Fruit fly (Drosophila melanogaster) whole organism, embryonic: ENCODE measurements around the gene DZIP1.

Source experiments
- ATbp ChIP-seq: fragments of 200-800 bp; sonication (Bioruptor generic); optimal IDR thresholded peaks from 2 replicates; lab custom pipeline; 2017; ENCODE audit warnings: missing biosample characterization, mild to moderate bottlenecking, missing genetic modification characterization, missing genetic modification reagents
- Asciz ChIP-seq: fragments of 200-800 bp; sonication (Bioruptor generic); optimal IDR thresholded peaks from 2 replicates; lab custom pipeline; 2017; ENCODE audit warnings: missing biosample characterization, mild to moderate bottlenecking, missing genetic modification characterization, missing genetic modification reagents
- BtbVII ChIP-seq: fragments of 200-800 bp; sonication (Bioruptor generic); optimal IDR thresholded peaks from 3 replicates; lab custom pipeline; 2017; ENCODE audit warnings: missing biosample characterization, mild to moderate bottlenecking, missing genetic modification characterization
- CG1024 ChIP-seq: fragments of 200-800 bp; sonication (Bioruptor generic); IDR thresholded peaks from 2 replicates; pipeline ENCODE4 v1.3.6; 2022; ENCODE audit warnings: missing biosample characterization, missing genetic modification characterization
- CG10274 ChIP-seq: fragments of 200-800 bp; sonication (Bioruptor generic); optimal IDR thresholded peaks from 3 replicates; lab custom pipeline; 2017; ENCODE audit warnings: missing biosample characterization, mild to moderate bottlenecking, missing genetic modification characterization
- CG12104 ChIP-seq: fragments of 200-800 bp; sonication (Bioruptor generic); optimal IDR thresholded peaks from 3 replicates; lab custom pipeline; 2016; ENCODE audit warnings: missing biosample characterization, missing genetic modification characterization
- CG12391 ChIP-seq: fragments of 200-800 bp; sonication (Bioruptor generic); optimal IDR thresholded peaks from 3 replicates; lab custom pipeline; 2018; ENCODE audit warnings: missing biosample characterization, mild to moderate bottlenecking, missing genetic modification characterization, moderate library complexity
- CG14441 ChIP-seq: fragments of 200-800 bp; sonication (Bioruptor generic); IDR thresholded peaks from 2 replicates; pipeline ENCODE4 v1.3.6; 2022; ENCODE audit warnings: missing biosample characterization, missing genetic modification characterization
- CG15269 ChIP-seq: fragments of 200-800 bp; sonication (Bioruptor generic); optimal IDR thresholded peaks from 2 replicates; lab custom pipeline; 2018; ENCODE audit warnings: missing biosample characterization, mild to moderate bottlenecking, missing genetic modification characterization, moderate library complexity
- CG16779 ChIP-seq: fragments of 200-800 bp; sonication (Bioruptor generic); IDR thresholded peaks from 2 replicates; pipeline ENCODE4 v1.3.6; 2022; ENCODE audit warnings: missing biosample characterization, missing genetic modification characterization
- CG17186 ChIP-seq: fragments of 200-800 bp; sonication (Bioruptor generic); optimal IDR thresholded peaks from 3 replicates; lab custom pipeline; 2017; ENCODE audit warnings: missing biosample characterization, missing genetic modification reagents, missing genetic modification characterization
- CG18476 ChIP-seq: fragments of 200-800 bp; sonication (Bioruptor generic); optimal IDR thresholded peaks from 2 replicates; lab custom pipeline; 2016; ENCODE audit warnings: missing biosample characterization, mild to moderate bottlenecking, missing genetic modification characterization
- CG2129 ChIP-seq: fragments of 200-800 bp; sonication (Bioruptor generic); IDR thresholded peaks from 2 replicates; pipeline ENCODE4 v1.3.6; 2022; ENCODE audit warnings: missing biosample characterization, missing genetic modification characterization; ENCODE audit not compliant: partially characterized antibody
- CG30431 ChIP-seq: fragments of 200-800 bp; sonication (Bioruptor generic); optimal IDR thresholded peaks from 2 replicates; lab custom pipeline; 2017; ENCODE audit warnings: missing biosample characterization, missing genetic modification characterization
- CG31224 ChIP-seq: fragments of 200-800 bp; sonication (Bioruptor generic); IDR thresholded peaks from 2 replicates; pipeline ENCODE4 v1.3.6; 2022; ENCODE audit warnings: missing biosample characterization, missing genetic modification characterization
- CG33557 ChIP-seq: fragments of 200-800 bp; sonication (Bioruptor generic); optimal IDR thresholded peaks from 2 replicates; lab custom pipeline; 2019; ENCODE audit warnings: missing biosample characterization, mild to moderate bottlenecking, missing genetic modification characterization, moderate library complexity
- CG3847 ChIP-seq: fragments of 200-800 bp; sonication (Bioruptor generic); IDR thresholded peaks from 2 replicates; pipeline ENCODE4 v1.3.6; 2022; ENCODE audit warnings: missing biosample characterization, missing genetic modification characterization
- CG4282 ChIP-seq: fragments of 200-800 bp; sonication (Bioruptor generic); optimal IDR thresholded peaks from 2 replicates; lab custom pipeline; 2016; ENCODE audit warnings: missing biosample characterization, missing genetic modification characterization
- CG43689 ChIP-seq: fragments of 200-800 bp; sonication (Bioruptor generic); IDR thresholded peaks from 2 replicates; pipeline ENCODE4 v1.3.6; 2022; ENCODE audit warnings: missing biosample characterization, missing genetic modification characterization
- CG6254 ChIP-seq: fragments of 200-800 bp; sonication (Bioruptor generic); optimal IDR thresholded peaks from 3 replicates; lab custom pipeline; 2017; ENCODE audit warnings: mild to moderate bottlenecking, missing biosample characterization, missing genetic modification reagents, missing genetic modification characterization
- CG6791 ChIP-seq: fragments of 200-800 bp; sonication (Bioruptor generic); IDR thresholded peaks from 3 replicates; pipeline ENCODE4 v1.3.6; 2022; ENCODE audit warnings: missing biosample characterization, missing genetic modification characterization; ENCODE audit not compliant: partially characterized antibody
- CG7357 ChIP-seq: fragments of 200-800 bp; sonication (Bioruptor generic); IDR thresholded peaks from 3 replicates; pipeline ENCODE4 v1.3.6; 2022; ENCODE audit warnings: missing biosample characterization, missing genetic modification characterization
- CG7786 ChIP-seq: fragments of 200-800 bp; sonication (Bioruptor generic); optimal IDR thresholded peaks from 2 replicates; lab custom pipeline; 2016; ENCODE audit warnings: missing biosample characterization, missing genetic modification characterization
- CG9437 ChIP-seq: fragments of 200-800 bp; sonication (Bioruptor generic); optimal IDR thresholded peaks from 2 replicates; lab custom pipeline; 2018; ENCODE audit warnings: missing biosample characterization, mild to moderate bottlenecking, missing genetic modification characterization
- CG9876 ChIP-seq: fragments of 200-800 bp; sonication (Bioruptor generic); optimal IDR thresholded peaks from 2 replicates; lab custom pipeline; 2016; ENCODE audit warnings: missing biosample characterization, missing genetic modification characterization
- CkIIα-i1 ChIP-seq: fragments of 200-800 bp; sonication (Bioruptor generic); IDR thresholded peaks from 2 replicates; pipeline ENCODE4 v1.3.6; 2022; ENCODE audit warnings: missing biosample characterization, missing genetic modification characterization
- D19B ChIP-seq: fragments of 200-800 bp; sonication (Bioruptor generic); optimal IDR thresholded peaks from 2 replicates; lab custom pipeline; 2017; ENCODE audit warnings: missing biosample characterization, mild to moderate bottlenecking, missing genetic modification characterization
- E2f1 ChIP-seq: fragments of 200-800 bp; sonication (Bioruptor generic); IDR thresholded peaks from 2 replicates; pipeline ENCODE4 v1.3.6; 2022; ENCODE audit warnings: missing biosample characterization, missing genetic modification characterization
- Ets97D ChIP-seq: fragments of 200-800 bp; sonication (Bioruptor generic); optimal IDR thresholded peaks from 3 replicates; lab custom pipeline; 2016; ENCODE audit warnings: missing biosample characterization, missing genetic modification characterization
- HLH3B ChIP-seq: fragments of 200-800 bp; sonication (Bioruptor generic); IDR thresholded peaks from 2 replicates; pipeline ENCODE4 v1.3.6; 2022; ENCODE audit warnings: missing biosample characterization, missing genetic modification characterization
- Hmr ChIP-seq: fragments of 200-800 bp; sonication (Bioruptor generic); optimal IDR thresholded peaks from 3 replicates; lab custom pipeline; 2017; ENCODE audit warnings: mild to moderate bottlenecking, missing biosample characterization, missing genetic modification reagents, missing genetic modification characterization
- Hr51 ChIP-seq, 2 experiments: fragments of 200-800 bp; sonication (Bioruptor generic); optimal IDR thresholded peaks; 2 replicates in 1 of 2; 3 replicates in 1 of 2; lab custom pipeline; 2016 to 2018; ENCODE audit warnings: missing biosample characterization in 2 of 2, missing genetic modification characterization in 2 of 2, mild to moderate bottlenecking in 1 of 2, moderate library complexity in 1 of 2
- Jarid2 ChIP-seq: fragments of 200-800 bp; sonication (Bioruptor generic); optimal IDR thresholded peaks from 3 replicates; lab custom pipeline; 2017; ENCODE audit warnings: mild to moderate bottlenecking, missing biosample characterization, missing genetic modification reagents, missing genetic modification characterization
- Neu2 ChIP-seq: fragments of 200-800 bp; sonication (Bioruptor generic); optimal IDR thresholded peaks from 3 replicates; lab custom pipeline; 2016; ENCODE audit warnings: missing biosample characterization, missing genetic modification characterization, borderline replicate concordance
- Poxn ChIP-seq: fragments of 200-800 bp; sonication (Bioruptor generic); IDR thresholded peaks from 2 replicates; pipeline ENCODE4 v1.3.6; 2022; ENCODE audit warnings: missing biosample characterization, missing genetic modification characterization
- Ptx1 ChIP-seq: fragments of 200-800 bp; sonication (Bioruptor generic); IDR thresholded peaks from 2 replicates; pipeline ENCODE4 v1.3.6; 2022; ENCODE audit warnings: missing biosample characterization, missing genetic modification characterization
- ap ChIP-seq: fragments of 200-800 bp; sonication (Bioruptor generic); IDR thresholded peaks from 2 replicates; pipeline ENCODE4 v1.3.6; 2022; ENCODE audit warnings: missing biosample characterization, missing genetic modification characterization
- bcd ChIP-seq: fragments of 200-800 bp; sonication (Bioruptor generic); optimal IDR thresholded peaks from 2 replicates; lab custom pipeline; 2017; ENCODE audit warnings: missing biosample characterization, mild to moderate bottlenecking, missing genetic modification characterization
- exex ChIP-seq: fragments of 200-800 bp; sonication (Bioruptor generic); optimal IDR thresholded peaks from 4 replicates; lab custom pipeline; 2018; ENCODE audit warnings: missing biosample characterization, mild to moderate bottlenecking, missing genetic modification characterization, moderate library complexity
- lmd ChIP-seq: fragments of 200-800 bp; sonication (Bioruptor generic); IDR thresholded peaks from 2 replicates; pipeline ENCODE4 v1.3.6; 2022; ENCODE audit warnings: missing biosample characterization, missing genetic modification characterization
- luna ChIP-seq: fragments of 200-800 bp; sonication (Bioruptor generic); optimal IDR thresholded peaks from 2 replicates; lab custom pipeline; 2016; ENCODE audit warnings: missing biosample characterization, missing genetic modification characterization
- mam ChIP-seq: fragments of 200-800 bp; sonication (Bioruptor generic); optimal IDR thresholded peaks from 3 replicates; lab custom pipeline; 2016; ENCODE audit warnings: missing biosample characterization, missing genetic modification characterization
- pho ChIP-seq: fragments of 200-800 bp; sonication (Bioruptor generic); optimal IDR thresholded peaks from 2 replicates; lab custom pipeline; 2016; ENCODE audit warnings: missing biosample characterization, missing genetic modification characterization
- pros ChIP-seq: fragments of 200-800 bp; sonication (Bioruptor generic); optimal IDR thresholded peaks from 3 replicates; lab custom pipeline; 2019; ENCODE audit warnings: missing biosample characterization, mild to moderate bottlenecking, missing genetic modification characterization, moderate library complexity
- row ChIP-seq: fragments of 200-800 bp; sonication (Bioruptor generic); IDR thresholded peaks from 3 replicates; pipeline ENCODE4 v1.3.6; 2022; ENCODE audit warnings: missing biosample characterization, missing genetic modification characterization
- slou ChIP-seq: fragments of 200-800 bp; sonication (Bioruptor generic); optimal IDR thresholded peaks from 3 replicates; lab custom pipeline; 2016; ENCODE audit warnings: missing biosample characterization, missing genetic modification characterization
- ssp ChIP-seq: fragments of 200-800 bp; sonication (Bioruptor generic); IDR thresholded peaks from 2 replicates; pipeline ENCODE4 v1.3.6; 2022; ENCODE audit warnings: missing biosample characterization, missing genetic modification characterization
- tio ChIP-seq: fragments of 200-800 bp; sonication (Bioruptor generic); optimal IDR thresholded peaks from 2 replicates; lab custom pipeline; 2017; ENCODE audit warnings: missing biosample characterization, missing genetic modification characterization, inconsistent platforms
- tll ChIP-seq, 2 experiments: fragments of 200-800 bp in 1 of 2; fragments of >200 bp in 1 of 2; sonication (Bioruptor generic) in 1 of 2; optimal IDR thresholded peaks; 2 replicates each; lab custom pipeline; 2017 to 2019; ENCODE audit warnings: missing biosample characterization in 2 of 2, missing genetic modification characterization in 2 of 2, mild to moderate bottlenecking in 1 of 2, moderate library complexity in 1 of 2
- trem ChIP-seq: fragments of 200-800 bp; optimal IDR thresholded peaks from 3 replicates; lab custom pipeline; 2019; ENCODE audit warnings: missing biosample characterization, mild to moderate bottlenecking, missing genetic modification characterization, moderate library complexity
- vfl ChIP-seq: fragments of 200-800 bp; sonication (Bioruptor generic); optimal IDR thresholded peaks from 2 replicates; lab custom pipeline; 2016; ENCODE audit warnings: missing biosample characterization, missing genetic modification characterization

The DZIP1 gene

dm6 chr3R:24467237-24467636 is 47.8 kb upstream of the DZIP1 start (continued):
- TF ChIP-seq Ets97D (no peak), CG1024 (GFP tag; lab: Robert Waterston, UW) (no peak), Poxn (GFP tag; lab: Robert Waterston, UW) (no peak), CG10274 (GFP tag; lab: Kevin White, UChicago) (no peak), Jarid2 (GFP tag; lab: Kevin White, UChicago) (no peak), mam (GFP tag; lab: Kevin White, UChicago) (no peak), CG7786 (GFP tag; lab: Kevin White, UChicago) (no peak), CG16779 (GFP tag; lab: Robert Waterston, UW) (no peak), pho (GFP tag; lab: Kevin White, UChicago) (no peak), bcd (GFP tag; lab: Kevin White, UChicago) (peak; percentile 38), CG17186 (no peak), vfl (GFP tag; lab: Kevin White, UChicago) (no peak), CG4282 (GFP tag; lab: Kevin White, UChicago) (no peak), ap (GFP tag; lab: Robert Waterston, UW) (no peak), Neu2 (no peak), CG33557 (GFP tag; lab: Kevin White, UChicago) (no peak), E2f1 (GFP tag; lab: Robert Waterston, UW) (no peak), D19B (GFP tag; lab: Kevin White, UChicago) (no peak), BtbVII (GFP tag; lab: Kevin White, UChicago) (peak; percentile 31), ssp (GFP tag; lab: Robert Waterston, UW) (no peak), CG43689 (GFP tag; lab: Robert Waterston, UW) (no peak), row (GFP tag; lab: Robert Waterston, UW) (peak; percentile 74; the same call in 2 of the 3 replicates), slou (GFP tag; lab: Kevin White, UChicago) (no peak), pros (GFP tag; lab: Kevin White, UChicago) (no peak), CG18476 (no peak), CG9437 (GFP tag; lab: Kevin White, UChicago) (no peak), ATbp (no peak), exex (no peak), CG6791 (GFP tag; lab: Robert Waterston, UW) (no peak), CG15269 (peak; percentile 45), CG6254 (no peak), tll (GFP tag; optimal IDR thresholded peaks at IDR 0.05; lab: Kevin White, UChicago) (no peak), CG12391 (tag; lab: Kevin White, UChicago) (peak; percentile 6), CG14441 (GFP tag; lab: Robert Waterston, UW) (0 out of 2 replicates have a peak, but pooled peaks have one; percentile 9), CG12104 (GFP tag; lab: Kevin White, UChicago) (no peak), CG30431 (no peak), Ptx1 (GFP tag; lab: Robert Waterston, UW) (peak; percentile 24; the same call in 1 of the 2 replicates), CG9876 (no peak), tio (no peak), CkIIα-i1 (GFP tag; lab: Robert Waterston, UW) (no peak), HLH3B (GFP tag; lab: Robert Waterston, UW) (0 out of 2 replicates have a peak, but pooled peaks have one; percentile 27), CG2129 (GFP tag; lab: Robert Waterston, UW) (no peak), trem (tag; lab: Kevin White, UChicago) (no peak), CG3847 (GFP tag; lab: Robert Waterston, UW) (peak; percentile 10; the same call in 1 of the 2 replicates), Asciz (GFP tag; lab: Kevin White, UChicago) (no peak), luna (GFP tag; lab: Kevin White, UChicago) (no peak), Hmr (GFP tag; lab: Kevin White, UChicago) (peak; percentile 56), lmd (GFP tag; lab: Robert Waterston, UW) (peak; percentile 28; the same call in 1 of the 2 replicates), CG31224 (no peak), Hr51 (GFP tag; optimal IDR thresholded peaks at IDR 0.05; lab: Kevin White, UChicago) (peak in 1 of 2 experiments; percentile 44), CG7357 (GFP tag; lab: Robert Waterston, UW) (no peak)
